Fruit fly (Drosophila melanogaster) whole organism, embryonic: Measurements from ENCODE around the gene CG15046.

ENCODE experiments used
- Adf1 ChIP-seq: fragments of 200-800 bp; sonication (Bioruptor generic); IDR thresholded peaks from 2 replicates; pipeline ENCODE4 v1.3.6; 2022; ENCODE audit warnings: missing biosample characterization, missing genetic modification characterization
- Atf-2 ChIP-seq: fragments of 200-800 bp; sonication (Bioruptor generic); optimal IDR thresholded peaks from 2 replicates; lab custom pipeline; 2016; ENCODE audit warnings: missing biosample characterization, missing genetic modification characterization
- Bdp1 ChIP-seq: fragments of 200-800 bp; sonication (Bioruptor generic); optimal IDR thresholded peaks from 3 replicates; lab custom pipeline; 2016; ENCODE audit warnings: missing biosample characterization, missing genetic modification characterization
- CG1024 ChIP-seq: fragments of 200-800 bp; sonication (Bioruptor generic); IDR thresholded peaks from 2 replicates; pipeline ENCODE4 v1.3.6; 2022; ENCODE audit warnings: missing biosample characterization, missing genetic modification characterization
- CG11093 ChIP-seq: fragments of 200-800 bp; sonication (Bioruptor generic); IDR thresholded peaks from 3 replicates; pipeline ENCODE4 v1.3.6; 2022; ENCODE audit warnings: missing biosample characterization, missing genetic modification characterization
- CG13775 ChIP-seq: fragments of 200-800 bp; sonication (Bioruptor generic); optimal IDR thresholded peaks from 3 replicates; lab custom pipeline; 2017; ENCODE audit warnings: missing biosample characterization, mild to moderate bottlenecking, missing genetic modification characterization
- CG15011 ChIP-seq: fragments of 200-800 bp; sonication (Bioruptor generic); optimal IDR thresholded peaks from 3 replicates; lab custom pipeline; 2018; ENCODE audit warnings: missing biosample characterization, mild to moderate bottlenecking, missing genetic modification characterization
- CG17568 ChIP-seq: fragments of 200-800 bp; sonication (Bioruptor generic); optimal IDR thresholded peaks from 2 replicates; lab custom pipeline; 2018; ENCODE audit warnings: missing biosample characterization, mild to moderate bottlenecking, missing genetic modification characterization, moderate library complexity
- CG18764 ChIP-seq: fragments of 200-800 bp; sonication (Bioruptor generic); optimal IDR thresholded peaks from 3 replicates; lab custom pipeline; 2016; ENCODE audit warnings: missing biosample characterization, missing genetic modification characterization
- CG2875 ChIP-seq: fragments of 200-800 bp; sonication (Bioruptor generic); optimal IDR thresholded peaks from 2 replicates; lab custom pipeline; 2017; ENCODE audit warnings: missing biosample characterization, mild to moderate bottlenecking, missing genetic modification characterization, missing genetic modification reagents
- CG30403 ChIP-seq: fragments of 200-800 bp; sonication (Bioruptor generic); optimal IDR thresholded peaks from 3 replicates; lab custom pipeline; 2016; ENCODE audit warnings: missing biosample characterization, missing genetic modification characterization
- CG3281 ChIP-seq: fragments of 200-800 bp; sonication (Bioruptor generic); optimal IDR thresholded peaks from 3 replicates; lab custom pipeline; 2017; ENCODE audit warnings: missing biosample characterization, mild to moderate bottlenecking, missing genetic modification characterization
- CG33557 ChIP-seq: fragments of 200-800 bp; sonication (Bioruptor generic); optimal IDR thresholded peaks from 2 replicates; lab custom pipeline; 2019; ENCODE audit warnings: missing biosample characterization, mild to moderate bottlenecking, missing genetic modification characterization, moderate library complexity
- CG5180 ChIP-seq: fragments of 200-800 bp; sonication (Bioruptor generic); optimal IDR thresholded peaks from 3 replicates; lab custom pipeline; 2017; ENCODE audit warnings: missing biosample characterization, missing genetic modification characterization, mild to moderate bottlenecking, moderate library complexity, missing genetic modification reagents
- CG6175 ChIP-seq: fragments of 200-800 bp; sonication (Bioruptor generic); IDR thresholded peaks from 3 replicates; pipeline ENCODE4 v1.3.6; 2022; ENCODE audit warnings: missing biosample characterization, missing genetic modification characterization
- CG9797 ChIP-seq: fragments of 200-800 bp; sonication (Bioruptor generic); optimal IDR thresholded peaks from 3 replicates; lab custom pipeline; 2018; ENCODE audit warnings: missing biosample characterization, mild to moderate bottlenecking, missing genetic modification characterization
- D19A ChIP-seq: fragments of 200-800 bp; optimal IDR thresholded peaks from 3 replicates; lab custom pipeline; 2019; ENCODE audit warnings: missing biosample characterization, mild to moderate bottlenecking, missing genetic modification characterization, moderate library complexity
- Dfd ChIP-seq, 2 experiments: fragments of >200 bp; optimal IDR thresholded peaks; 2 replicates each; lab custom pipeline; 2017; ENCODE audit warnings: missing biosample characterization in 2 of 2, missing genetic modification characterization in 2 of 2
- E2f1 ChIP-seq: fragments of 200-800 bp; sonication (Bioruptor generic); IDR thresholded peaks from 2 replicates; pipeline ENCODE4 v1.3.6; 2022; ENCODE audit warnings: missing biosample characterization, missing genetic modification characterization
- E2f2 ChIP-seq: fragments of 200-800 bp; sonication (Bioruptor generic); IDR thresholded peaks from 2 replicates; pipeline ENCODE4 v1.3.6; 2022; ENCODE audit warnings: missing biosample characterization, missing genetic modification characterization
- Elba2 ChIP-seq: fragments of 200-800 bp; sonication (Bioruptor generic); optimal IDR thresholded peaks from 3 replicates; lab custom pipeline; 2016; ENCODE audit warnings: missing biosample characterization, missing genetic modification characterization
- Ets65A ChIP-seq: fragments of 200-800 bp; sonication (Bioruptor generic); peaks from one replicate; lab custom pipeline; 2016; ENCODE audit warnings: missing biosample characterization, missing genetic modification characterization
- Max ChIP-seq: fragments of 200-800 bp; sonication (Bioruptor generic); optimal IDR thresholded peaks from 2 replicates; lab custom pipeline; 2016; ENCODE audit warnings: missing biosample characterization, mild to moderate bottlenecking, missing genetic modification characterization
- Oli ChIP-seq: fragments of 200-800 bp; sonication (Bioruptor generic); optimal IDR thresholded peaks from 2 replicates; lab custom pipeline; 2018; ENCODE audit warnings: missing biosample characterization, mild to moderate bottlenecking, missing genetic modification characterization, moderate library complexity
- Pdp1 ChIP-seq, 2 experiments: fragments of 200-800 bp; sonication (Bioruptor generic); optimal IDR thresholded peaks; 3 replicates each; lab custom pipeline; 2016; ENCODE audit warnings: missing biosample characterization in 2 of 2, missing genetic modification characterization in 2 of 2, mild to moderate bottlenecking in 1 of 2, moderate library complexity in 1 of 2
- Rfx ChIP-seq: fragments of 200-800 bp; sonication (Bioruptor generic); IDR thresholded peaks from 2 replicates; pipeline ENCODE4 v1.3.6; 2022; ENCODE audit warnings: missing biosample characterization, missing genetic modification characterization
- Trl ChIP-seq, 3 experiments: fragments of >200 bp in 2 of 3; fragments of 200-800 bp in 1 of 3; sonication (Bioruptor generic) in 1 of 3; optimal IDR thresholded peaks; 2 replicates in 1 of 3; 3 replicates in 2 of 3; lab custom pipeline; 2016 to 2017; ENCODE audit warnings: missing biosample characterization in 1 of 3, missing genetic modification characterization in 1 of 3
- Usf ChIP-seq: fragments of 200-800 bp; sonication (Bioruptor generic); optimal IDR thresholded peaks from 2 replicates; lab custom pipeline; 2017; ENCODE audit warnings: missing genotype, missing biosample characterization, missing genetic modification characterization
- ab ChIP-seq: fragments of 200-800 bp; sonication (Bioruptor generic); optimal IDR thresholded peaks from 2 replicates; lab custom pipeline; 2016; ENCODE audit warnings: missing biosample characterization, missing genetic modification characterization
- bsh ChIP-seq, 2 experiments: fragments of 200-800 bp; sonication (Bioruptor generic); optimal IDR thresholded peaks; 2 replicates each; lab custom pipeline; 2017 to 2018; ENCODE audit warnings: mild to moderate bottlenecking in 2 of 2, missing biosample characterization in 2 of 2, missing genetic modification characterization in 2 of 2, moderate library complexity in 1 of 2
- cad ChIP-seq: fragments of >200 bp; optimal IDR thresholded peaks from 2 replicates; lab custom pipeline; 2017; ENCODE audit warnings: missing biosample characterization, missing genetic modification characterization
- chm ChIP-seq: fragments of 200-800 bp; sonication (Bioruptor generic); IDR thresholded peaks from 2 replicates; pipeline ENCODE4 v1.3.6; 2022; ENCODE audit warnings: missing biosample characterization, missing genetic modification characterization
- dan ChIP-seq: fragments of 200-800 bp; sonication (Bioruptor generic); IDR thresholded peaks from 2 replicates; pipeline ENCODE4 v1.3.6; 2022; ENCODE audit warnings: missing biosample characterization, missing genetic modification characterization
- dimm ChIP-seq: fragments of 200-800 bp; sonication (Bioruptor generic); IDR thresholded peaks from 2 replicates; pipeline ENCODE4 v1.3.6; 2022; ENCODE audit warnings: missing biosample characterization, missing genetic modification characterization
- fd96Cb ChIP-seq: fragments of 200-800 bp; sonication (Bioruptor generic); optimal IDR thresholded peaks from 2 replicates; lab custom pipeline; 2018; ENCODE audit warnings: missing biosample characterization, mild to moderate bottlenecking, missing genetic modification characterization, moderate library complexity
- gcm2 ChIP-seq: fragments of 200-800 bp; sonication (Bioruptor generic); optimal IDR thresholded peaks from 2 replicates; lab custom pipeline; 2016; ENCODE audit warnings: missing biosample characterization, missing genetic modification characterization
- gsb ChIP-seq: fragments of 200-800 bp; sonication (Bioruptor generic); IDR thresholded peaks from 2 replicates; pipeline ENCODE4 v1.3.6; 2022; ENCODE audit warnings: missing biosample characterization, missing genetic modification characterization
- hb ChIP-seq: fragments of 200-800 bp; sonication (Bioruptor generic); IDR thresholded peaks from 3 replicates; pipeline ENCODE4 v1.3.6; 2022; ENCODE audit warnings: missing biosample characterization, missing genetic modification characterization; ENCODE audit not compliant: partially characterized antibody
- hkb ChIP-seq, 2 experiments: fragments of 200-800 bp in 1 of 2; fragments of >200 bp in 1 of 2; sonication (Bioruptor generic) in 1 of 2; IDR thresholded peaks in 1 of 2; optimal IDR thresholded peaks in 1 of 2; 2 replicates each; pipeline versions ENCODE4 v1.3.6 to Lab custom; 2017 to 2022; ENCODE audit warnings: missing biosample characterization in 1 of 2, missing genetic modification characterization in 1 of 2
- jing ChIP-seq: fragments of 200-800 bp; sonication (Bioruptor generic); optimal IDR thresholded peaks from 2 replicates; lab custom pipeline; 2018; ENCODE audit warnings: missing biosample characterization, mild to moderate bottlenecking, missing genetic modification characterization
- lbe ChIP-seq: fragments of 200-800 bp; sonication (Bioruptor generic); optimal IDR thresholded peaks from 2 replicates; lab custom pipeline; 2016; ENCODE audit warnings: missing biosample characterization, mild to moderate bottlenecking, missing genetic modification characterization
- lmd ChIP-seq: fragments of 200-800 bp; sonication (Bioruptor generic); IDR thresholded peaks from 2 replicates; pipeline ENCODE4 v1.3.6; 2022; ENCODE audit warnings: missing biosample characterization, missing genetic modification characterization
- maf-S ChIP-seq: fragments of 200-800 bp; sonication (Bioruptor generic); optimal IDR thresholded peaks from 2 replicates; lab custom pipeline; 2016; ENCODE audit warnings: missing biosample characterization, missing genetic modification characterization
- mam ChIP-seq: fragments of 200-800 bp; sonication (Bioruptor generic); optimal IDR thresholded peaks from 3 replicates; lab custom pipeline; 2016; ENCODE audit warnings: missing biosample characterization, missing genetic modification characterization
- otp ChIP-seq: fragments of 200-800 bp; sonication (Bioruptor generic); IDR thresholded peaks from 3 replicates; pipeline ENCODE4, ENCODE4 v1.3.6; 2022; ENCODE audit warnings: missing biosample characterization, missing genetic modification characterization
- p53 ChIP-seq: fragments of 200-800 bp; sonication (Bioruptor generic); optimal IDR thresholded peaks from 2 replicates; lab custom pipeline; 2016; ENCODE audit warnings: missing biosample characterization, missing genetic modification characterization
- sim ChIP-seq: fragments of 200-800 bp; sonication (Bioruptor generic); IDR thresholded peaks from 2 replicates; pipeline ENCODE4 v1.3.6; 2022; ENCODE audit warnings: missing biosample characterization, missing genetic modification characterization
- sisA ChIP-seq: fragments of 200-800 bp; sonication (Bioruptor generic); IDR thresholded peaks from 2 replicates; pipeline ENCODE4 v1.3.6; 2022; ENCODE audit warnings: missing biosample characterization, missing genetic modification characterization
- wdn ChIP-seq: fragments of 200-800 bp; sonication (Bioruptor generic); IDR thresholded peaks from 2 replicates; pipeline ENCODE4 v1.3.6; 2022; ENCODE audit warnings: missing biosample characterization, missing genetic modification characterization

The CG15046 gene

DNA sequence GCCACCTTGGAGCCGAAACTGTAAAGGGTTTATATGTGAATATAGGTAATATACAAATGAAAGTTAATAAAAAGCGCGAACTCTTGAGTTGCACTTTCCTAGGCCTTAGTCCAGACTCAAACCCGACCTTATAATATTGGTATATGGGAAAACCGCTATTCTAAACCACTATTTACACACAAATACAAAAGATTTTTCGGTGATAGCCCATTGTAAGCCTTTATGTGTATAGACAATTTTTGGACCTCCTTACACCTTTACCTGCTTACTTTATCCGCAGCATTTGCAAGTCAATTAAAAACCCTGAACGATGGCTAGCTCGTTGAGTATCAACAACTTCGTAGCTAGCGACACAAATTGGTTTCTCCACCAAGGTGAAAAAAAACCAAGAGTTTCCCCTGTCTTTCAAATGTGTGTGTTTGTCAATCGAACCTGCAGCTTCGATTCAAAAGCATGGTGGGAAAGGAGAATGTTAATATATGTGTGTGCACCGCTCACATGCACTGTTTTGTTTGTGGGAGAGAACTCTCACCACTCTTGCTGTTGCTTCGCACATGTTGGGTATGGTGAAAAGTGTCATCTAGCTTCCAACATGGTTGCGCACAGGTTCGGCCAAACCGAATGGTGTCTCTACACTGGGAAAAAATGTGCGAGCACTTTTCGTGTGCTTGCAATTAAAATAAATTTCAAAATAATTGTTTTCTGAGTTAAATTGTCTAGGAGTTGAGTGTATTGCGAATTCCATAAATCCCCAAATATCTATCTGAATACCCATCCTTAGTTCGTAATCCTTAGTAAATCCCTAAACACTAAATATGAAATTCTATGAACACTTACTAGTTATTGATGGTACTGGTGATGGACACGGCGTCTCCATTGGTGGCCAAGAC, 17.5 kb upstream of the CG15046 start (continued):
- TF ChIP-seq lbe (GFP tag; lab: Kevin White, UChicago), result no peak
- peak; percentile 74 for TF ChIP-seq CG1024 (GFP tag; lab: Robert Waterston, UW)
- TF ChIP-seq CG5180 (GFP tag; lab: Kevin White, UChicago), result peak; percentile 99
- peak; percentile 81 for TF ChIP-seq E2f1
- TF ChIP-seq Adf1 (GFP tag; lab: Robert Waterston, UW), result peak; percentile 34; the same call in 1 of the 2 replicates
- TF ChIP-seq CG33557 (GFP tag; lab: Kevin White, UChicago), result no peak
- peak; percentile 61 for TF ChIP-seq CG2875 (GFP tag; lab: Kevin White, UChicago)
- peak; percentile 55 for TF ChIP-seq sim (GFP tag; lab: Robert Waterston, UW)
- peak; percentile 60 for TF ChIP-seq mam
- TF ChIP-seq fd96Cb (tag; lab: Kevin White, UChicago), result peak; percentile 72
- TF ChIP-seq CG15011 (GFP tag; lab: Kevin White, UChicago), result no peak
- TF ChIP-seq Bdp1 (GFP tag; lab: Kevin White, UChicago), result peak; percentile 26
- TF ChIP-seq Ets65A, result peak; percentile 89
- TF ChIP-seq maf-S, result peak; percentile 66
- no peak for TF ChIP-seq CG9797 (GFP tag; lab: Kevin White, UChicago)
- peak; percentile 88 for TF ChIP-seq otp
- TF ChIP-seq D19A (tag; lab: Kevin White, UChicago), result peak; percentile 63
- peak; percentile 46 for TF ChIP-seq gcm2
- TF ChIP-seq dimm (GFP tag; lab: Robert Waterston, UW), result no peak
- peak; percentile 61 for TF ChIP-seq Max (GFP tag; lab: Kevin White, UChicago)
- TF ChIP-seq dan, result no peak
- no peak for TF ChIP-seq gsb (GFP tag; lab: Robert Waterston, UW)
- TF ChIP-seq Pdp1 (GFP tag; optimal IDR thresholded peaks at IDR 0.05; lab: Kevin White, UChicago), result peak; percentile 75 to 82
- TF ChIP-seq cad (GFP tag; lab: Kevin White, UChicago), result no peak
- peak; percentile 75 for TF ChIP-seq Oli
- TF ChIP-seq Trl (optimal IDR thresholded peaks at IDR 0.05; lab: Kevin White, UChicago), result no peak
- TF ChIP-seq Trl (GFP tag; optimal IDR thresholded peaks at IDR 0.05; lab: Kevin White, UChicago), result peak; percentile 86
- TF ChIP-seq hkb (optimal IDR thresholded peaks at IDR 0.05; lab: Kevin White, UChicago), result no peak
- TF ChIP-seq hkb (GFP tag; IDR thresholded peaks at IDR 0.05; lab: Robert Waterston, UW), result peak; percentile 95
- TF ChIP-seq hb (GFP tag; lab: Robert Waterston, UW), result no peak
- peak; percentile 32; the same call in 1 of the 3 replicates for TF ChIP-seq CG11093 (GFP tag; lab: Robert Waterston, UW)
- TF ChIP-seq p53, result peak; percentile 43
- TF ChIP-seq lmd, result peak; percentile 71
- TF ChIP-seq CG13775 (GFP tag; lab: Kevin White, UChicago), result peak; percentile 68
- peak; percentile 83 for TF ChIP-seq Rfx (GFP tag; lab: Robert Waterston, UW)
- TF ChIP-seq CG17568, result peak; percentile 31
- TF ChIP-seq CG6175, result peak; percentile 55; the same call in 2 of the 3 replicates
- TF ChIP-seq bsh (GFP tag; optimal IDR thresholded peaks at IDR 0.05; lab: Kevin White, UChicago), result peak; percentile 38 to 81
- no peak for TF ChIP-seq Elba2 (GFP tag; lab: Kevin White, UChicago)
- TF ChIP-seq Dfd (GFP tag; optimal IDR thresholded peaks at IDR 0.05; lab: Kevin White, UChicago), result no peak
- no peak for TF ChIP-seq ab
- peak; percentile 81 for TF ChIP-seq sisA (GFP tag; lab: Robert Waterston, UW)
- TF ChIP-seq CG3281 (GFP tag; lab: Kevin White, UChicago), result peak; percentile 75
- TF ChIP-seq CG30403 (GFP tag; lab: Kevin White, UChicago), result peak; percentile 84
- TF ChIP-seq Usf (GFP tag; lab: Kevin White, UChicago), result peak; percentile 32
- peak; percentile 69 for TF ChIP-seq wdn (GFP tag; lab: Robert Waterston, UW)
- peak; percentile 55 for TF ChIP-seq E2f2 (GFP tag; lab: Robert Waterston, UW)
- TF ChIP-seq Atf-2 (GFP tag; lab: Kevin White, UChicago), result peak; percentile 78
- peak; percentile 31 for TF ChIP-seq jing (GFP tag; lab: Kevin White, UChicago)
- TF ChIP-seq chm, result peak; percentile 89
- TF ChIP-seq CG18764 (GFP tag; lab: Kevin White, UChicago), result peak; percentile 80
